Worm (Caenorhabditis elegans): ENCODE measurements around the gene B0334.10.

The B0334.10 gene

DNA sequence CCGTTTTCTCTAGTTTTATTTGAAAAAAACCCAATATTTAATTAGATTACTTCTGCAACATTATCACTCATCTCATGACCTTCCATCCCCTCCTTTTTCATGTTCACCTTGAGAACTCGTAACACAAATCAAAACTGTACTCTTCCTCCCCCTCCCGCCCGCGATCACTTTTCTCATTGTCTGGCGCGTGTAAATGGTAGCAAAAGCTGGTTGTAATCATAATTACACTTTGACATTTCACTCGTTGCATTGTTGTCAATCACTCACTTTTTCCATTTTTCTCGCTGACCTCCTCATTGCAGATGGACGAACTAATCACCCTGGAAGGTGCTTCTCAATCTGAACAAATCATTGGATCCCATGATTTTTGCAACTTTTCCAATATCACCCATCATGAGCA is 7.9 kb upstream of the B0334.10 start, which contains the start of gene npr-41:
Gene npr-41 (plus strand): TSS at position 301 of the 400 bp plus-strand sequence.
- TF ChIP-seq mep-1 (tag; optimal IDR thresholded peaks at IDR 0.05) (no peak), aly-2 (tag; optimal IDR thresholded peaks at IDR 0.05) (no peak), spr-1 (tag; optimal IDR thresholded peaks at IDR 0.05) (no peak), ZK337.2 (GFP tag; IDR thresholded peaks at IDR 0.05) (no peak), Y48G9A.11 (GFP tag; IDR thresholded peaks at IDR 0.05) (no peak), R02D3.7 (tag; optimal IDR thresholded peaks at IDR 0.05) (no peak), zag-1 (tag; optimal IDR thresholded peaks at IDR 0.05) (no peak), lin-1 (GFP tag; IDR thresholded peaks at IDR 0.05) (no peak), daf-19 (GFP tag; conservative IDR thresholded peaks at IDR 0.05) (no peak), ctbp-1 (GFP tag; IDR thresholded peaks at IDR 0.05) (no peak), ceh-62 (tag; optimal IDR thresholded peaks at IDR 0.05) (no peak)

ce11 chrII:11512921-11513320 is 5.4 kb upstream of the B0334.10 start:
- TF ChIP-seq unc-62 (GFP tag; optimal IDR thresholded peaks at IDR 0.05 in 1 of 2) (peak in 1 of 2 experiments; percentile 74), unc-62 (tag; optimal IDR thresholded peaks at IDR 0.05) (no peak), aha-1 (tag) (peak; percentile 59), F49E8.2 (tag; optimal IDR thresholded peaks at IDR 0.05; ENCODE audit: borderline replicate concordance) (no peak), dve-1 (tag; optimal IDR thresholded peaks at IDR 0.05; ENCODE audit: insufficient read depth) (no peak)

- no peak for TF ChIP-seq ceh-44 (GFP tag; IDR thresholded peaks at IDR 0.05)
Observed at ce11 chrII:11514775-11515174, 3.5 kb upstream of the B0334.10 start, which contains the start of gene srh-44. srh-44 (plus strand) TSS chrII:11515075.

ce11 chrII:11521300-11521699 is 3.0 kb downstream of the B0334.10 start, which contains the start of gene Y62F5A.10:
Y62F5A.10 (plus strand) TSS chrII:11521600.
- no peak for TF ChIP-seq fos-1 (tag; optimal IDR thresholded peaks at IDR 0.05)
- TF ChIP-seq hmg-1.1 (GFP tag; IDR thresholded peaks at IDR 0.05) = no peak
- no peak for TF ChIP-seq zip-2 (tag; optimal IDR thresholded peaks at IDR 0.05)
- no peak for TF ChIP-seq saeg-2 (GFP tag; IDR thresholded peaks at IDR 0.05)
- no peak for TF ChIP-seq mxl-2 (GFP tag; conservative IDR thresholded peaks at IDR 0.05)
- no peak for TF ChIP-seq nhr-11 (tag; optimal IDR thresholded peaks at IDR 0.05)
- no peak for TF ChIP-seq dve-1 (tag; optimal IDR thresholded peaks at IDR 0.05; ENCODE audit: insufficient read depth)
- TF ChIP-seq hlh-11 (tag; optimal IDR thresholded peaks at IDR 0.05) = no peak
- TF ChIP-seq nhr-41 (GFP tag; IDR thresholded peaks at IDR 0.05) = no peak
- TF ChIP-seq nhr-102 (tag; optimal IDR thresholded peaks at IDR 0.05) = no peak
- no peak for TF ChIP-seq nhr-25 (tag; optimal IDR thresholded peaks at IDR 0.05; ENCODE audit: borderline replicate concordance, insufficient read depth)
- TF ChIP-seq dmd-6 (GFP tag; IDR thresholded peaks at IDR 0.05) = no peak
- TF ChIP-seq jun-1 (tag; optimal IDR thresholded peaks at IDR 0.05) = no peak
- no peak for TF ChIP-seq mdt-29 (GFP tag; IDR thresholded peaks at IDR 0.05)
- TF ChIP-seq T20F7.1 (GFP tag; optimal IDR thresholded peaks at IDR 0.05) = no peak
- no peak for TF ChIP-seq nhr-42 (GFP tag; IDR thresholded peaks at IDR 0.05)
- no peak for TF ChIP-seq dpl-1 (GFP tag; optimal IDR thresholded peaks at IDR 0.05)
- TF ChIP-seq ceh-62 (tag; optimal IDR thresholded peaks at IDR 0.05) = no peak
- no peak for TF ChIP-seq unc-39 (tag; optimal IDR thresholded peaks at IDR 0.05)

DNA sequence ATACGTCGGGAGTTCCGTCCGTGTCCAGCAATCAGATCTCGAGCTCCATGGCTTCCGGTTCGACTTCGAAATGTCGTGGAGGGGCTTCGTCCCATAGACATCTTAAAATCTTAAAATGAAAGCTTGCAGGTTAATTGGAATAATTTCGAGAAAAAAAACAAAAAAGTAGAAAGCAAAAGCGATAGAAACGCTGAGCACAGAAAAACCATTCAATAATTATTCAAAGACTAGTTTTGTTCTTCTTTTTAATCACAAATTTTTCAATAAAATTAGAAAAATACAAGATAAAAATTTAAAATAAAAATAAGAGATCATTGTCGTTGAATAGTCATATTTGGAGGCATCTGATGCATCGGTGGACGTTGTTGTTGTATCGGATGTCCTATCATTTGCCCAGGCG is 8.7 kb downstream of the B0334.10 start, which contains the start of gene age-1:
Gene age-1 (minus strand): TSS at position 101 of the 400 bp plus-strand sequence.
- TF ChIP-seq nhr-111 (GFP tag; optimal IDR thresholded peaks at IDR 0.05) (no peak), arid-1 (GFP tag; conservative IDR thresholded peaks at IDR 0.05) (no peak), F26F4.8 (GFP tag; conservative IDR thresholded peaks at IDR 0.05) (no peak), nhr-48 (tag; optimal IDR thresholded peaks at IDR 0.05) (no peak), ctbp-1 (GFP tag; IDR thresholded peaks at IDR 0.05) (no peak), lim-7 (GFP tag; IDR thresholded peaks at IDR 0.05) (no peak), T26A8.4 (GFP tag; IDR thresholded peaks at IDR 0.05) (no peak), mxl-2 (GFP tag; conservative IDR thresholded peaks at IDR 0.05) (no peak), zag-1 (tag; optimal IDR thresholded peaks at IDR 0.05) (no peak), Y5F2A.4 (GFP tag; optimal IDR thresholded peaks at IDR 0.05) (no peak), set-16 (GFP tag; IDR thresholded peaks at IDR 0.05) (no peak)

Data from whole organism, L4 larva.